Worm (Caenorhabditis elegans): ENCODE data around the gene ZK757.2.

DNA sequence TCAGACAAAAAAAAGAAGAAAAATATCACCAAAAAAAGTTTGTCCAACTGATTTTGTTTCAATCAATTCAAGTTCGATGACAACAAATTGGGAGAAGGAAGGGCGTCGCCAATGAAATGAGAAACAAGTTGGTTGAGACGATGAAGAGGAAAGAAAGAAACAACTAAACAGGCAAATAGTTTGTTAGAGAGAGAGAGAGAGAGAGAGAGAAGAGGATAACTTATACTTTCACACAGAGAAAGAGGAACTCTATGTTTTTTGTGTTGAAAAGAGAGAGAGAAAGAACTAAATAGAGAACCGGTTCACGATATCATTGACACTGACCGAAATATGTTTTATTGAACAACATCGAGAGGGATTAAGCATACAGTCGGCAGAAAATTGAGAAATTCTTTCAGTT lies 28.8 kb upstream of the ZK757.2 start:
- TF ChIP-seq him-1 (tag; optimal IDR thresholded peaks at IDR 0.05) = no peak
- no peak for TF ChIP-seq W03F9.2 (tag; optimal IDR thresholded peaks at IDR 0.05)
- TF ChIP-seq dao-5 (tag; optimal IDR thresholded peaks at IDR 0.05) = no peak
